Fruit fly (Drosophila melanogaster) whole organism, prepupa: ENCODE measurements around the gene Nt5a.

Experiments
- Blimp-1 ChIP-seq: fragments of 200-800 bp; sonication (Bioruptor generic); optimal IDR thresholded peaks from 3 replicates; lab custom pipeline; 2017; ENCODE audit warnings: missing biosample characterization, missing genetic modification characterization, mild to moderate bottlenecking, moderate library complexity, missing genetic modification reagents
- CG10631 ChIP-seq: fragments of 200-800 bp; sonication (Bioruptor generic); optimal IDR thresholded peaks from 2 replicates; lab custom pipeline; 2016; ENCODE audit warnings: missing biosample characterization, missing genetic modification characterization
- CG11294 ChIP-seq: fragments of 200-800 bp; sonication (Bioruptor generic); IDR thresholded peaks from 2 replicates; pipeline ENCODE4 v1.3.6; 2022; ENCODE audit warnings: missing biosample characterization, missing genetic modification characterization
- CG11762 ChIP-seq: fragments of 200-800 bp; sonication (Bioruptor generic); optimal IDR thresholded peaks from 3 replicates; lab custom pipeline; 2016; ENCODE audit warnings: missing biosample characterization, missing genetic modification characterization; ENCODE audit not compliant: insufficient read depth
- CG11902 ChIP-seq: fragments of 200-800 bp; sonication (Bioruptor generic); optimal IDR thresholded peaks from 3 replicates; lab custom pipeline; 2016; ENCODE audit warnings: missing biosample characterization, missing genetic modification characterization
- CG15336 ChIP-seq: fragments of 200-800 bp; sonication (Bioruptor generic); IDR thresholded peaks from 2 replicates; pipeline ENCODE4 v1.3.6; 2022; ENCODE audit warnings: missing biosample characterization, missing genetic modification characterization
- CG3032 ChIP-seq: fragments of 200-800 bp; optimal IDR thresholded peaks from 2 replicates; lab custom pipeline; 2019; ENCODE audit warnings: missing biosample characterization, mild to moderate bottlenecking, missing genetic modification characterization, moderate library complexity
- CG34406 ChIP-seq: fragments of 200-800 bp; sonication (Bioruptor generic); optimal IDR thresholded peaks from 3 replicates; lab custom pipeline; 2016; ENCODE audit warnings: missing biosample characterization, missing genetic modification characterization
- CG3919 ChIP-seq: fragments of 200-800 bp; sonication (Bioruptor generic); optimal IDR thresholded peaks from 3 replicates; lab custom pipeline; 2016; ENCODE audit warnings: missing biosample characterization, missing genetic modification characterization
- CG4318 ChIP-seq: fragments of 200-800 bp; sonication (Bioruptor generic); optimal IDR thresholded peaks from 3 replicates; lab custom pipeline; 2017; ENCODE audit warnings: missing biosample characterization, mild to moderate bottlenecking, missing genetic modification characterization
- CG6163 ChIP-seq: fragments of 200-800 bp; sonication (Bioruptor generic); IDR thresholded peaks from 3 replicates; pipeline ENCODE4 v1.3.6; 2022; ENCODE audit warnings: missing biosample characterization, missing genetic modification characterization
- CG6276 ChIP-seq: fragments of 200-800 bp; sonication (Bioruptor generic); optimal IDR thresholded peaks from 2 replicates; lab custom pipeline; 2017; ENCODE audit warnings: missing biosample characterization, mild to moderate bottlenecking, missing genetic modification characterization
- CG6792 ChIP-seq: fragments of 200-800 bp; sonication (Bioruptor generic); optimal IDR thresholded peaks from 3 replicates; lab custom pipeline; 2016; ENCODE audit warnings: missing biosample characterization, missing genetic modification characterization
- CG6808 ChIP-seq: fragments of 200-800 bp; sonication (Bioruptor generic); optimal IDR thresholded peaks from 3 replicates; lab custom pipeline; 2017; ENCODE audit warnings: missing biosample characterization, missing genetic modification characterization, mild to moderate bottlenecking, moderate library complexity, missing genetic modification reagents
- CG6854 ChIP-seq: fragments of 200-800 bp; sonication (Bioruptor generic); optimal IDR thresholded peaks from 2 replicates; lab custom pipeline; 2017; ENCODE audit warnings: missing biosample characterization, mild to moderate bottlenecking, missing genetic modification characterization
- CG7368 ChIP-seq: fragments of 200-800 bp; sonication (Bioruptor generic); optimal IDR thresholded peaks from 3 replicates; lab custom pipeline; 2016; ENCODE audit warnings: missing biosample characterization, missing genetic modification characterization
- CG8319 ChIP-seq: fragments of 200-800 bp; sonication (Bioruptor generic); optimal IDR thresholded peaks from 3 replicates; lab custom pipeline; 2016; ENCODE audit warnings: missing biosample characterization, missing genetic modification characterization
- Eip75B ChIP-seq: fragments of 200-800 bp; sonication (Bioruptor generic); optimal IDR thresholded peaks from 3 replicates; lab custom pipeline; 2016; ENCODE audit warnings: missing biosample characterization, missing genetic modification characterization
- Eip78C ChIP-seq: fragments of 200-800 bp; sonication (Bioruptor generic); peaks from one replicate; lab custom pipeline; 2016; ENCODE audit warnings: missing biosample characterization, missing genetic modification characterization
- Eip93F ChIP-seq: fragments of 200-800 bp; sonication (Bioruptor generic); optimal IDR thresholded peaks from 2 replicates; lab custom pipeline; 2016; ENCODE audit warnings: missing biosample characterization, mild to moderate bottlenecking, missing genetic modification characterization
- Ets21C ChIP-seq: fragments of 200-800 bp; sonication (Bioruptor generic); optimal IDR thresholded peaks from 3 replicates; lab custom pipeline; 2016; ENCODE audit warnings: missing biosample characterization, missing genetic modification characterization
- Ets96B ChIP-seq: fragments of 200-800 bp; optimal IDR thresholded peaks from 2 replicates; lab custom pipeline; 2019; ENCODE audit warnings: missing biosample characterization, mild to moderate bottlenecking, missing genetic modification characterization, moderate library complexity
- Gug ChIP-seq: fragments of 200-800 bp; sonication (Bioruptor generic); IDR thresholded peaks from 2 replicates; pipeline ENCODE4 v1.3.6; 2022; ENCODE audit warnings: missing biosample characterization, missing genetic modification characterization
- Hr38 ChIP-seq: sonication (Bioruptor generic); optimal IDR thresholded peaks from 2 replicates; lab custom pipeline; 2016; ENCODE audit warnings: missing biosample characterization, missing genetic modification characterization
- Hr39 ChIP-seq: fragments of 200-800 bp; sonication (Bioruptor generic); optimal IDR thresholded peaks from 2 replicates; lab custom pipeline; 2016; ENCODE audit warnings: missing biosample characterization, missing genetic modification characterization
- Hr4 ChIP-seq: fragments of 200-800 bp; sonication (Bioruptor generic); optimal IDR thresholded peaks from 3 replicates; lab custom pipeline; 2016; ENCODE audit warnings: missing biosample characterization, missing genetic modification characterization
- Met ChIP-seq: fragments of 200-800 bp; sonication (Bioruptor generic); optimal IDR thresholded peaks from 3 replicates; lab custom pipeline; 2016; ENCODE audit warnings: missing biosample characterization, missing genetic modification characterization
- OdsH ChIP-seq: fragments of 200-800 bp; sonication (Bioruptor generic); optimal IDR thresholded peaks from 3 replicates; lab custom pipeline; 2016; ENCODE audit warnings: missing biosample characterization, missing genetic modification characterization
- Smox ChIP-seq: fragments of 200-800 bp; sonication (Bioruptor generic); optimal IDR thresholded peaks from 3 replicates; lab custom pipeline; 2016; ENCODE audit warnings: missing biosample characterization, missing genetic modification characterization
- Sox102F ChIP-seq: fragments of 200-800 bp; sonication (Bioruptor generic); optimal IDR thresholded peaks from 2 replicates; lab custom pipeline; 2016; ENCODE audit warnings: missing biosample characterization, mild to moderate bottlenecking, missing genetic modification characterization
- Sox14 ChIP-seq: fragments of 200-800 bp; sonication (Bioruptor generic); optimal IDR thresholded peaks from 3 replicates; lab custom pipeline; 2016; ENCODE audit warnings: missing biosample characterization, missing genetic modification characterization
- Sox15 ChIP-seq: fragments of 200-800 bp; sonication (Bioruptor generic); optimal IDR thresholded peaks from 3 replicates; lab custom pipeline; 2016; ENCODE audit warnings: missing biosample characterization, missing genetic modification characterization
- achi ChIP-seq: fragments of 200-800 bp; sonication (Bioruptor generic); optimal IDR thresholded peaks from 3 replicates; lab custom pipeline; 2016; ENCODE audit warnings: missing biosample characterization, missing genetic modification characterization
- acj6 ChIP-seq: fragments of 200-800 bp; sonication (Bioruptor generic); optimal IDR thresholded peaks from 3 replicates; lab custom pipeline; 2016; ENCODE audit warnings: missing biosample characterization, missing genetic modification characterization
- cyc ChIP-seq: fragments of 200-800 bp; sonication (Bioruptor generic); optimal IDR thresholded peaks from 3 replicates; lab custom pipeline; 2016; ENCODE audit warnings: missing biosample characterization, missing genetic modification characterization
- dac ChIP-seq: fragments of 200-800 bp; sonication (Bioruptor generic); optimal IDR thresholded peaks from 2 replicates; lab custom pipeline; 2017; ENCODE audit warnings: missing biosample characterization, mild to moderate bottlenecking, missing genetic modification characterization
- dsx ChIP-seq: fragments of 200-800 bp; optimal IDR thresholded peaks from 3 replicates; lab custom pipeline; 2019; ENCODE audit warnings: missing biosample characterization, mild to moderate bottlenecking, missing genetic modification characterization, moderate library complexity; ENCODE audit not compliant: poor library complexity, severe bottlenecking
- eg ChIP-seq: fragments of 200-800 bp; sonication (Bioruptor generic); IDR thresholded peaks from 3 replicates; pipeline ENCODE4 v1.3.6; 2022; ENCODE audit warnings: missing biosample characterization, missing genetic modification characterization
- fd85E ChIP-seq: fragments of 200-800 bp; sonication (Bioruptor generic); optimal IDR thresholded peaks from 3 replicates; lab custom pipeline; 2016; ENCODE audit warnings: missing biosample characterization, missing genetic modification characterization
- fkh ChIP-seq: fragments of 200-800 bp; sonication (Bioruptor generic); optimal IDR thresholded peaks from 3 replicates; lab custom pipeline; 2017; ENCODE audit warnings: missing biosample characterization, mild to moderate bottlenecking, missing genetic modification characterization, moderate library complexity
- lz ChIP-seq: fragments of 200-800 bp; sonication (Bioruptor generic); optimal IDR thresholded peaks from 3 replicates; lab custom pipeline; 2016; ENCODE audit warnings: missing biosample characterization, missing genetic modification characterization
- net ChIP-seq: fragments of 200-800 bp; sonication (Bioruptor generic); optimal IDR thresholded peaks from 3 replicates; lab custom pipeline; 2016; ENCODE audit warnings: missing biosample characterization, missing genetic modification characterization
- salr ChIP-seq, 2 experiments: fragments of 200-800 bp; sonication (Bioruptor generic); optimal IDR thresholded peaks; 3 replicates each; lab custom pipeline; 2016 to 2018; ENCODE audit warnings: missing biosample characterization in 2 of 2, missing genetic modification characterization in 2 of 2, mild to moderate bottlenecking in 1 of 2
- ss ChIP-seq, 2 experiments: fragments of 200-800 bp; sonication (Bioruptor generic); optimal IDR thresholded peaks; 2 replicates in 1 of 2; 3 replicates in 1 of 2; lab custom pipeline; 2017 to 2018; ENCODE audit warnings: mild to moderate bottlenecking in 2 of 2, missing biosample characterization in 2 of 2, missing genetic modification characterization in 2 of 2, moderate library complexity in 1 of 2
- svp ChIP-seq: fragments of 200-800 bp; sonication (Bioruptor generic); peaks from one replicate; lab custom pipeline; 2016; ENCODE audit warnings: missing biosample characterization, missing genetic modification characterization
- topi ChIP-seq: fragments of 200-800 bp; sonication (Bioruptor generic); optimal IDR thresholded peaks from 3 replicates; lab custom pipeline; 2016; ENCODE audit warnings: missing biosample characterization, missing genetic modification characterization
- vri ChIP-seq: fragments of 200-800 bp; sonication (Bioruptor generic); optimal IDR thresholded peaks from 3 replicates; lab custom pipeline; 2016; ENCODE audit warnings: missing biosample characterization, mild to moderate bottlenecking, missing genetic modification characterization

The Nt5a gene

dm6 chr3L:1319097-1319725, 12.0 kb upstream of the Nt5a start (continued):
- TF ChIP-seq dsx (GFP tag; lab: Kevin White, UChicago) (peak; percentile 64), achi (GFP tag; lab: Kevin White, UChicago) (peak; percentile 96), CG4318 (GFP tag; lab: Kevin White, UChicago) (peak; percentile 94), Ets96B (peak; percentile 91), CG3919 (peak; percentile 97), OdsH (GFP tag; lab: Kevin White, UChicago) (peak; percentile 96), salr (GFP tag; optimal IDR thresholded peaks at IDR 0.05; lab: Kevin White, UChicago) (peak; percentile 78 to 95), Sox15 (GFP tag; lab: Kevin White, UChicago) (peak; percentile 89), Hr4 (GFP tag; lab: Kevin White, UChicago) (peak; percentile 96), Eip75B (peak; percentile 96), ss (GFP tag; optimal IDR thresholded peaks at IDR 0.05; lab: Kevin White, UChicago) (peak; percentile 67 to 70), Ets21C (GFP tag; lab: Kevin White, UChicago) (peak; percentile 95), lz (GFP tag; lab: Kevin White, UChicago) (peak; percentile 97), Gug (GFP tag; lab: Robert Waterston, UW) (peak; percentile 91), Eip93F (peak; percentile 97), eg (peak; percentile 92)

- TF ChIP-seq dac = no peak
- TF ChIP-seq Smox (GFP tag; lab: Kevin White, UChicago) = no peak
- no peak for TF ChIP-seq Blimp-1
- TF ChIP-seq CG3919 = no peak
- no peak for TF ChIP-seq CG15336 (GFP tag; lab: Robert Waterston, UW)
- no peak for TF ChIP-seq CG34406 (GFP tag; lab: Kevin White, UChicago)
- peak; percentile 60; the same call in 2 of the 3 replicates for TF ChIP-seq CG6163 (GFP tag; lab: Robert Waterston, UW)
- TF ChIP-seq Sox102F (GFP tag; lab: Kevin White, UChicago) = no peak
- peak; percentile 79 for TF ChIP-seq vri (GFP tag; lab: Kevin White, UChicago)
- TF ChIP-seq Hr39 (GFP tag; lab: Kevin White, UChicago) = no peak
- TF ChIP-seq CG11762 = no peak
- no peak for TF ChIP-seq CG7368 (GFP tag; lab: Kevin White, UChicago)
- TF ChIP-seq net (GFP tag; lab: Kevin White, UChicago) = no peak
- TF ChIP-seq CG11902 (GFP tag; lab: Kevin White, UChicago) = no peak
- no peak for TF ChIP-seq cyc (GFP tag; lab: Kevin White, UChicago)
- no peak for TF ChIP-seq Ets96B
- no peak for TF ChIP-seq ss (GFP tag; optimal IDR thresholded peaks at IDR 0.05; lab: Kevin White, UChicago)
- no peak for TF ChIP-seq salr (GFP tag; optimal IDR thresholded peaks at IDR 0.05; lab: Kevin White, UChicago)
- TF ChIP-seq CG11294 (GFP tag; lab: Robert Waterston, UW) = no peak
- no peak for TF ChIP-seq Met (GFP tag; lab: Kevin White, UChicago)
- peak; percentile 36 for TF ChIP-seq Eip78C (GFP tag; lab: Kevin White, UChicago)
- TF ChIP-seq Sox15 (GFP tag; lab: Kevin White, UChicago) = no peak
- TF ChIP-seq fkh = no peak
- no peak for TF ChIP-seq CG6792
- TF ChIP-seq topi (GFP tag; lab: Kevin White, UChicago) = no peak
- no peak for TF ChIP-seq Hr4 (GFP tag; lab: Kevin White, UChicago)
- no peak for TF ChIP-seq Hr38
- no peak for TF ChIP-seq CG6276 (GFP tag; lab: Kevin White, UChicago)
- TF ChIP-seq CG4318 (GFP tag; lab: Kevin White, UChicago) = no peak
- TF ChIP-seq CG6854 (GFP tag; lab: Kevin White, UChicago) = peak; percentile 30
- peak; percentile 74 for TF ChIP-seq svp (GFP tag; lab: Kevin White, UChicago)
- no peak for TF ChIP-seq CG10631 (GFP tag; lab: Kevin White, UChicago)
- no peak for TF ChIP-seq Eip93F
- peak; percentile 37 for TF ChIP-seq dsx (GFP tag; lab: Kevin White, UChicago)
- no peak for TF ChIP-seq fd85E (GFP tag; lab: Kevin White, UChicago)
- no peak for TF ChIP-seq Eip75B
- 0 out of 3 replicates have a peak, but pooled peaks have one; percentile 15 for TF ChIP-seq eg
- no peak for TF ChIP-seq CG8319
- no peak for TF ChIP-seq CG3032
- no peak for TF ChIP-seq Sox14 (GFP tag; lab: Kevin White, UChicago)
- TF ChIP-seq CG6808 (GFP tag; lab: Kevin White, UChicago) = no peak
- TF ChIP-seq acj6 (GFP tag; lab: Kevin White, UChicago) = no peak
Measured at dm6 chr3L:1318241-1318640, 11.0 kb upstream of the Nt5a start, which contains the start of gene Myo61F. Gene Myo61F (plus strand): TSS chr3L:1318480.
